Worm (Caenorhabditis elegans): Measurements from ENCODE around the gene T21B6.3.

ce11 chrX:10913981-10914380, 34.8 kb downstream of the T21B6.3 start, which contains the start of gene F47B10.9:
- TF ChIP-seq F13C5.2 (tag; optimal IDR thresholded peaks at IDR 0.05) (no peak), tbx-11 (GFP tag; IDR thresholded peaks at IDR 0.05) (no peak), scrt-1 (GFP tag; IDR thresholded peaks at IDR 0.05) (no peak), ama-1 (optimal IDR thresholded peaks at IDR 0.05) (no peak), hnd-1 (tag; optimal IDR thresholded peaks at IDR 0.05) (no peak), ceh-13 (GFP tag; optimal IDR thresholded peaks at IDR 0.05) (no peak), pes-1 (GFP tag; IDR thresholded peaks at IDR 0.05) (no peak)

All from whole organism, early embryonic.